Worm (Caenorhabditis elegans): ENCODE measurements around the gene F53H4.6.

- no peak for TF ChIP-seq nhr-237 (tag; optimal IDR thresholded peaks at IDR 0.05)
- no peak for TF ChIP-seq ceh-82 (tag; optimal IDR thresholded peaks at IDR 0.05)
- TF ChIP-seq mdl-1 (tag; optimal IDR thresholded peaks at IDR 0.05): no peak
- TF ChIP-seq egl-27 (tag; optimal IDR thresholded peaks at IDR 0.05): no peak
- no peak for TF ChIP-seq ztf-11 (tag; optimal IDR thresholded peaks at IDR 0.05)
- no peak for TF ChIP-seq ZK546.5 (tag; optimal IDR thresholded peaks at IDR 0.05)
- TF ChIP-seq nhr-23 (tag; optimal IDR thresholded peaks at IDR 0.05): no peak
- no peak for TF ChIP-seq R02D3.7 (tag; optimal IDR thresholded peaks at IDR 0.05)
- TF ChIP-seq egl-5 (tag; optimal IDR thresholded peaks at IDR 0.05): no peak
- TF ChIP-seq nhr-11 (tag; optimal IDR thresholded peaks at IDR 0.05): no peak
- TF ChIP-seq ama-1 (optimal IDR thresholded peaks at IDR 0.05): no peak
- peak; percentile 30 for TF ChIP-seq snpc-4 (tag; optimal IDR thresholded peaks at IDR 0.05)
- no peak for TF ChIP-seq pha-4 (tag; optimal IDR thresholded peaks at IDR 0.05)
Observed at ce11 chrX:15892525-15892924, 32.1 kb upstream of the F53H4.6 start.

Measured in whole organism, L3 larva.